Fruit fly (Drosophila melanogaster) whole organism, prepupa: ENCODE data around the gene brwl.

Source experiments
- CG1621 ChIP-seq: fragments of 200-800 bp; sonication (Bioruptor generic); optimal IDR thresholded peaks from 3 replicates; lab custom pipeline; 2018; ENCODE audit warnings: missing biosample characterization, mild to moderate bottlenecking, missing genetic modification characterization
- CG3919 ChIP-seq: fragments of 200-800 bp; sonication (Bioruptor generic); optimal IDR thresholded peaks from 3 replicates; lab custom pipeline; 2016; ENCODE audit warnings: missing biosample characterization, missing genetic modification characterization
- CG6854 ChIP-seq: fragments of 200-800 bp; sonication (Bioruptor generic); optimal IDR thresholded peaks from 2 replicates; lab custom pipeline; 2017; ENCODE audit warnings: missing biosample characterization, mild to moderate bottlenecking, missing genetic modification characterization
- Eip93F ChIP-seq: fragments of 200-800 bp; sonication (Bioruptor generic); optimal IDR thresholded peaks from 2 replicates; lab custom pipeline; 2016; ENCODE audit warnings: missing biosample characterization, mild to moderate bottlenecking, missing genetic modification characterization
- Hr39 ChIP-seq: fragments of 200-800 bp; sonication (Bioruptor generic); optimal IDR thresholded peaks from 2 replicates; lab custom pipeline; 2016; ENCODE audit warnings: missing biosample characterization, missing genetic modification characterization
- eg ChIP-seq: fragments of 200-800 bp; sonication (Bioruptor generic); IDR thresholded peaks from 3 replicates; pipeline ENCODE4 v1.3.6; 2022; ENCODE audit warnings: missing biosample characterization, missing genetic modification characterization
- spab ChIP-seq: fragments of 200-800 bp; sonication (Bioruptor generic); optimal IDR thresholded peaks from 2 replicates; lab custom pipeline; 2017; ENCODE audit warnings: missing biosample characterization, mild to moderate bottlenecking, missing genetic modification characterization, missing genetic modification reagents

DNA sequence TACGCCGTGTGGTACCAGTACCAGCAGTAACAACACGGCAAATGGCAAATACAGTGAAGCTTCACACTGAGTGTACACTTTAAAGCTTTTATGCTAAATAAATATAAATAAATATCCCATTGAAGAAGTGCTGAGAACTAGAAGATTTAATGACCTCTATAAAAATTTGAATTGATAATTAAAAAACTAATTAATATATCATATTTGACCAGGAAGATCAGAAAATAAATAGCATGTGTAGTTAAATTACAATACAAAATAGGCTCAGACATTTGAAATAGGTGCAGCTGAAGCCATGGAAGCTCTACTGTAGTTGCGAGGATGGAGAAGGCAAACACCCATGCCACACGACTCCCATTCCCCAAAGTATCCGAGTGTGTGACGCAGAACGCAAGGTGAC, 4.2 kb upstream of the brwl start:
- TF ChIP-seq CG3919: peak; percentile 37
- TF ChIP-seq Hr39 (GFP tag; lab: Kevin White, UChicago): no peak
- no peak for TF ChIP-seq Eip93F
- peak; percentile 1 for TF ChIP-seq spab
- TF ChIP-seq CG6854: no peak
- TF ChIP-seq eg: peak; percentile 52; the same call in 2 of the 3 replicates
- TF ChIP-seq CG1621 (tag; lab: Kevin White, UChicago): no peak
